Worm (Caenorhabditis elegans) whole organism, L4/young adult: ENCODE results near the gene asp-3.

Experiments used
- W03F9.2 ChIP-seq: fragments of 150-350 bp; optimal IDR thresholded peaks from 2 replicates; lab custom pipeline; 2014; ENCODE audit warnings: missing biosample characterization, missing genetic modification characterization
- dao-5 ChIP-seq: sonication (generic microtip); optimal IDR thresholded peaks from 2 replicates; lab custom pipeline; 2016; ENCODE audit warnings: missing genotype, missing genetic modification characterization, moderate library complexity, missing compliant biosample characterization

DNA sequence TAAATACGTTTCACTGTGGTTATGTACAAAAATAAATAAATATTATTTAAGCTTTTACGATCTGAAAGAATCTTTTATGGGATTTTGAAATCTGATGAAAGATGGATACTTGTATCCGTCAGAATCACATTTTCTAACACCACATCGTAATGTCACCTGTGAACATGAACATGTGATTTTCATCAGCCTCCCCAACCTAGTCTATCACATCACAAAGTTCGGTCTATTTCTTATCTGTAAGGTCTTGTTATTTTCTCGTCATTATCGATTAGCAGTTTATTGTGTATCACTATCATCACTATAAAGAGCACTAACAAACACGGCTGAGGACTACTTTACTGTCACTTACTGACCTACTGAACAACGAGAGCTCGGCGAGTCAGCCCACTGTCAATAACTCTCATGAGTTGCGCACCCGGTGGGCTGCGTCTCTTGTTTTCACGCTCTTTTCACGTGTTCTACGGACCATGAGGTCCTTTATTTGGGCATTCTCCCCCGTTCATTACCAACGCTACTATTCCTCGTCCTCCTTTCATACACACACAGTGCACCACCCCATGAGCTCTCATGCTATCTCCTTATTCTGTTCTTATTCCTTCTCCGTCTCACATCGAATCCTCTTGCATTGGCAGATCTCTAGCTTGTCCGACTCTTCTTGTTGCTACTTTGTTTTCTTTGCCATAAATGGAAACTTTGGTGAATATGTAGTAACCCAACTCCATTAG, 16.4 kb downstream of the asp-3 start:
- TF ChIP-seq dao-5 (tag; lab: Kevin White, UChicago), result no peak
- no peak for TF ChIP-seq W03F9.2 (tag; lab: Kevin White, UChicago)
